Worm (Caenorhabditis elegans): ENCODE measurements around the gene F17A2.16.

The F17A2.16 gene

ce11 chrX:12317560-12317959, 9.3 kb downstream of the F17A2.16 start:
- no peak for TF ChIP-seq scrt-1 (GFP tag; IDR thresholded peaks at IDR 0.05)
- no peak for TF ChIP-seq hmg-4 (GFP tag; optimal IDR thresholded peaks at IDR 0.05)
- no peak for TF ChIP-seq tbx-11 (GFP tag; IDR thresholded peaks at IDR 0.05)
- TF ChIP-seq ceh-13 (GFP tag; optimal IDR thresholded peaks at IDR 0.05): no peak
- no peak for TF ChIP-seq ets-7 (tag; optimal IDR thresholded peaks at IDR 0.05)
- TF ChIP-seq pes-1 (GFP tag; IDR thresholded peaks at IDR 0.05): no peak
- no peak for TF ChIP-seq hnd-1 (tag; optimal IDR thresholded peaks at IDR 0.05)
- no peak for TF ChIP-seq tbx-37 (GFP tag; conservative IDR thresholded peaks at IDR 0.05)
- no peak for TF ChIP-seq B0310.2 (tag; optimal IDR thresholded peaks at IDR 0.05)
- TF ChIP-seq ceh-36 (tag; optimal IDR thresholded peaks at IDR 0.05): no peak
- no peak for TF ChIP-seq ama-1 (optimal IDR thresholded peaks at IDR 0.05)
- no peak for TF ChIP-seq tra-4 (tag; optimal IDR thresholded peaks at IDR 0.05)
- TF ChIP-seq sea-1 (GFP tag; conservative IDR thresholded peaks at IDR 0.05): no peak
- TF ChIP-seq hmbx-1 (tag; optimal IDR thresholded peaks at IDR 0.05): no peak
- no peak for TF ChIP-seq flt-1 (GFP tag; IDR thresholded peaks at IDR 0.05)

- TF ChIP-seq tra-4 (tag; optimal IDR thresholded peaks at IDR 0.05) (no peak), ama-1 (optimal IDR thresholded peaks at IDR 0.05) (no peak), tbx-37 (GFP tag; conservative IDR thresholded peaks at IDR 0.05) (no peak), F13C5.2 (tag; optimal IDR thresholded peaks at IDR 0.05) (no peak), flt-1 (GFP tag; IDR thresholded peaks at IDR 0.05) (no peak), ceh-13 (GFP tag; optimal IDR thresholded peaks at IDR 0.05) (no peak), ets-7 (tag; optimal IDR thresholded peaks at IDR 0.05) (no peak), ceh-36 (tag; optimal IDR thresholded peaks at IDR 0.05) (no peak), hmg-4 (GFP tag; optimal IDR thresholded peaks at IDR 0.05) (no peak), hmbx-1 (tag; optimal IDR thresholded peaks at IDR 0.05) (no peak), pes-1 (GFP tag; IDR thresholded peaks at IDR 0.05) (no peak), tbx-11 (GFP tag; IDR thresholded peaks at IDR 0.05) (no peak), scrt-1 (GFP tag; IDR thresholded peaks at IDR 0.05) (no peak), hnd-1 (tag; optimal IDR thresholded peaks at IDR 0.05) (no peak), aly-1 (tag; optimal IDR thresholded peaks at IDR 0.05) (no peak)
Observed at ce11 chrX:12320737-12321136, 12.5 kb downstream of the F17A2.16 start, which contains the start of gene ceh-40. Gene ceh-40, minus strand, starts transcription at chrX:12320777.

ce11 chrX:12321357-12321756, 13.1 kb downstream of the F17A2.16 start, which contains the start of gene F17A2.13:
Gene F17A2.13, plus strand, starts transcription at chrX:12321657.
- TF ChIP-seq pes-1 (GFP tag; IDR thresholded peaks at IDR 0.05) (no peak), hmbx-1 (tag; optimal IDR thresholded peaks at IDR 0.05) (no peak), ets-7 (tag; optimal IDR thresholded peaks at IDR 0.05) (no peak), hnd-1 (tag; optimal IDR thresholded peaks at IDR 0.05) (no peak), flt-1 (GFP tag; IDR thresholded peaks at IDR 0.05) (no peak)

- no peak for TF ChIP-seq ama-1 (optimal IDR thresholded peaks at IDR 0.05)
Observed at ce11 chrX:12323439-12323838, 15.2 kb downstream of the F17A2.16 start, which contains the start of gene srd-40. Gene srd-40, plus strand, starts transcription at chrX:12323739.

ce11 chrX:12326424-12326823, 18.2 kb downstream of the F17A2.16 start, which contains the start of gene srd-41:
Gene srd-41, plus strand, starts transcription at chrX:12326724.
- TF ChIP-seq ets-7 (tag; optimal IDR thresholded peaks at IDR 0.05) (no peak), flt-1 (GFP tag; IDR thresholded peaks at IDR 0.05) (no peak), scrt-1 (GFP tag; IDR thresholded peaks at IDR 0.05) (no peak), F13C5.2 (tag; optimal IDR thresholded peaks at IDR 0.05) (no peak), ceh-13 (GFP tag; optimal IDR thresholded peaks at IDR 0.05) (no peak), tbx-11 (GFP tag; IDR thresholded peaks at IDR 0.05) (no peak), tra-4 (tag; optimal IDR thresholded peaks at IDR 0.05) (no peak), ama-1 (optimal IDR thresholded peaks at IDR 0.05) (no peak), tbx-37 (GFP tag; conservative IDR thresholded peaks at IDR 0.05) (no peak), pes-1 (GFP tag; IDR thresholded peaks at IDR 0.05) (no peak), hmg-4 (GFP tag; optimal IDR thresholded peaks at IDR 0.05) (no peak), hnd-1 (tag; optimal IDR thresholded peaks at IDR 0.05) (no peak), B0310.2 (tag; optimal IDR thresholded peaks at IDR 0.05) (no peak), hmbx-1 (tag; optimal IDR thresholded peaks at IDR 0.05) (no peak)

ce11 chrX:12328676-12329075, 20.4 kb downstream of the F17A2.16 start, which contains the start of gene srd-45:
Gene srd-45, plus strand, starts transcription at chrX:12328976.
- TF ChIP-seq pes-1 (GFP tag; IDR thresholded peaks at IDR 0.05) (no peak), aly-1 (tag; optimal IDR thresholded peaks at IDR 0.05) (no peak), F13C5.2 (tag; optimal IDR thresholded peaks at IDR 0.05) (no peak), ama-1 (optimal IDR thresholded peaks at IDR 0.05) (no peak), ceh-13 (GFP tag; optimal IDR thresholded peaks at IDR 0.05) (no peak), hmbx-1 (tag; optimal IDR thresholded peaks at IDR 0.05) (no peak), scrt-1 (GFP tag; IDR thresholded peaks at IDR 0.05) (no peak), hmg-4 (GFP tag; optimal IDR thresholded peaks at IDR 0.05) (no peak), flt-1 (GFP tag; IDR thresholded peaks at IDR 0.05) (no peak), sea-1 (GFP tag; conservative IDR thresholded peaks at IDR 0.05) (no peak), tra-4 (tag; optimal IDR thresholded peaks at IDR 0.05) (no peak), tbx-37 (GFP tag; conservative IDR thresholded peaks at IDR 0.05) (no peak), ets-7 (tag; optimal IDR thresholded peaks at IDR 0.05) (no peak), B0310.2 (tag; optimal IDR thresholded peaks at IDR 0.05) (no peak), tbx-11 (GFP tag; IDR thresholded peaks at IDR 0.05) (no peak)

ce11 chrX:12331795-12332194, 23.5 kb downstream of the F17A2.16 start, which contains the start of gene srd-46:
Gene srd-46, plus strand, starts transcription at chrX:12332095.
- TF ChIP-seq hnd-1 (tag; optimal IDR thresholded peaks at IDR 0.05) (no peak), ama-1 (optimal IDR thresholded peaks at IDR 0.05) (no peak), B0310.2 (tag; optimal IDR thresholded peaks at IDR 0.05) (no peak), pes-1 (GFP tag; IDR thresholded peaks at IDR 0.05) (no peak), hmbx-1 (tag; optimal IDR thresholded peaks at IDR 0.05) (no peak), ceh-36 (tag; optimal IDR thresholded peaks at IDR 0.05) (no peak), hmg-4 (GFP tag; optimal IDR thresholded peaks at IDR 0.05) (no peak)

ce11 chrX:12333479-12333878, 25.2 kb downstream of the F17A2.16 start, which contains the start of gene srd-47:
Gene srd-47, plus strand, starts transcription at chrX:12333642.
- TF ChIP-seq scrt-1 (GFP tag; IDR thresholded peaks at IDR 0.05) (no peak), tra-4 (tag; optimal IDR thresholded peaks at IDR 0.05) (no peak), ets-7 (tag; optimal IDR thresholded peaks at IDR 0.05) (no peak), ceh-36 (tag; optimal IDR thresholded peaks at IDR 0.05) (no peak), B0310.2 (tag; optimal IDR thresholded peaks at IDR 0.05) (no peak)
